Worm (Caenorhabditis elegans) whole organism, young adult: Measurements from ENCODE around the gene K03H6.5.

ENCODE experiments used
- athp-1 ChIP-seq: sonication (generic microtip); optimal IDR thresholded peaks from 2 replicates; lab custom pipeline; 2017; ENCODE audit warnings: mild to moderate bottlenecking, missing genetic modification characterization, missing compliant biosample characterization
- ceh-58 ChIP-seq: fragments of 200-800 bp; sonication (Bioruptor generic); IDR thresholded peaks from 2 replicates; pipeline ENCODE4 v1.3.6; 2022; ENCODE audit warnings: missing genetic modification characterization, missing compliant biosample characterization
- ceh-79 ChIP-seq: sonication (generic microtip); optimal IDR thresholded peaks from 2 replicates; lab custom pipeline; 2017; ENCODE audit warnings: mild to moderate bottlenecking, missing genetic modification characterization, missing compliant biosample characterization
- efl-1 ChIP-seq: fragments of 150-350 bp; optimal IDR thresholded peaks from 2 replicates; lab custom pipeline; 2014; ENCODE audit warnings: missing biosample characterization, missing genetic modification reagents, missing genetic modification characterization
- nhr-80 ChIP-seq: sonication (generic microtip); optimal IDR thresholded peaks from 2 replicates; lab custom pipeline; 2016; ENCODE audit warnings: missing genetic modification characterization, missing compliant biosample characterization

DNA sequence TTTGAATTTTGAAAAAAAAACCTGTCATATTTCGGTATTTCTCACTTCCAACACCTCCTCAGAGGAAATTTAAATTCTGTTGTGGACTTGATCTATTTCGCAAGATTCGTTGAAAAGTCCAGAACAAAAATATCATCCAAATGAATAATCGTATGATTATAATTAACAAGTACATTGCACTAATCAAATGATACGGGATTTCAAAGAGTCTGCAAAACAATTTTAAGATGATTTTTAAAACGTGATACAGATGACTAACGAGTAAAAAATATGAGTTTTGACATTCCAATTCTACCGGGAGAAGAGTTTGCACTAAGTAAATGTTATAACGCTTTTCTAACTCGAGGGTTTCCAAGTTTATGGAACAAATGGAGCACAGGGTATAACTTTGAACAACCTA lies 13.9 kb downstream of the K03H6.5 start:
- TF ChIP-seq ceh-79 (tag; lab: Kevin White, UChicago) (no peak), athp-1 (tag; lab: Kevin White, UChicago) (no peak), efl-1 (GFP tag; lab: Kevin White, UChicago) (no peak), ceh-58 (no peak), nhr-80 (tag; lab: Kevin White, UChicago) (no peak)
